Fruit fly (Drosophila melanogaster) whole organism, embryonic: ENCODE data around the gene Mrtf.
A peak's percentile ranks its signal among the peaks of the same experiment; 100 is the strongest.

Experiments used
- Atf-2 ChIP-seq: fragments of 200-800 bp; sonication (Bioruptor generic); optimal IDR thresholded peaks from 2 replicates; lab custom pipeline; 2016; ENCODE audit warnings: missing biosample characterization, missing genetic modification characterization
- CG10209 ChIP-seq: fragments of 200-800 bp; sonication (Bioruptor generic); optimal IDR thresholded peaks from 3 replicates; lab custom pipeline; 2017; ENCODE audit warnings: missing biosample characterization, mild to moderate bottlenecking, missing genetic modification characterization, missing genetic modification reagents
- CG1024 ChIP-seq: fragments of 200-800 bp; sonication (Bioruptor generic); IDR thresholded peaks from 2 replicates; pipeline ENCODE4 v1.3.6; 2022; ENCODE audit warnings: missing biosample characterization, missing genetic modification characterization
- CG10462 ChIP-seq: fragments of 200-800 bp; sonication (Bioruptor generic); optimal IDR thresholded peaks from 2 replicates; lab custom pipeline; 2016; ENCODE audit warnings: missing biosample characterization, missing genetic modification characterization
- CG10959 ChIP-seq: fragments of 200-800 bp; sonication (Bioruptor generic); IDR thresholded peaks from 2 replicates; pipeline ENCODE4 v1.3.6; 2022; ENCODE audit warnings: missing biosample characterization, missing genetic modification characterization
- CG11093 ChIP-seq: fragments of 200-800 bp; sonication (Bioruptor generic); IDR thresholded peaks from 3 replicates; pipeline ENCODE4 v1.3.6; 2022; ENCODE audit warnings: missing biosample characterization, missing genetic modification characterization
- CG11723 ChIP-seq: fragments of 200-800 bp; sonication (Bioruptor generic); optimal IDR thresholded peaks from 2 replicates; lab custom pipeline; 2017; ENCODE audit warnings: missing biosample characterization, mild to moderate bottlenecking, missing genetic modification characterization
- CG12219 ChIP-seq: fragments of 200-800 bp; sonication (Bioruptor generic); optimal IDR thresholded peaks from 3 replicates; lab custom pipeline; 2018; ENCODE audit warnings: missing biosample characterization, mild to moderate bottlenecking, missing genetic modification characterization
- CG12236 ChIP-seq: fragments of 200-800 bp; sonication (Bioruptor generic); optimal IDR thresholded peaks from 2 replicates; lab custom pipeline; 2016; ENCODE audit warnings: missing biosample characterization, missing genetic modification characterization
- CG1233 ChIP-seq: fragments of 200-800 bp; sonication (Bioruptor generic); optimal IDR thresholded peaks from 4 replicates; lab custom pipeline; 2018; ENCODE audit warnings: missing biosample characterization, mild to moderate bottlenecking, missing genetic modification characterization
- CG13424 ChIP-seq: fragments of 200-800 bp; sonication (Bioruptor generic); optimal IDR thresholded peaks from 2 replicates; lab custom pipeline; 2019; ENCODE audit warnings: missing biosample characterization, mild to moderate bottlenecking, missing genetic modification characterization, moderate library complexity
- CG14014 ChIP-seq: fragments of 200-800 bp; sonication (Bioruptor generic); IDR thresholded peaks from 2 replicates; pipeline ENCODE4 v1.3.6; 2022; ENCODE audit warnings: missing biosample characterization, missing genetic modification characterization
- CG15011 ChIP-seq: fragments of 200-800 bp; sonication (Bioruptor generic); optimal IDR thresholded peaks from 3 replicates; lab custom pipeline; 2018; ENCODE audit warnings: missing biosample characterization, mild to moderate bottlenecking, missing genetic modification characterization
- CG1602 ChIP-seq: fragments of 200-800 bp; sonication (Bioruptor generic); optimal IDR thresholded peaks from 3 replicates; lab custom pipeline; 2016; ENCODE audit warnings: missing biosample characterization, missing genetic modification characterization
- CG31441 ChIP-seq: fragments of 200-800 bp; sonication (Bioruptor generic); IDR thresholded peaks from 2 replicates; pipeline ENCODE4 v1.3.6; 2022; ENCODE audit warnings: missing biosample characterization, missing genetic modification characterization
- CG3163 ChIP-seq: fragments of 200-800 bp; sonication (Bioruptor generic); optimal IDR thresholded peaks from 3 replicates; lab custom pipeline; 2016; ENCODE audit warnings: missing biosample characterization, missing genetic modification characterization
- CG3995 ChIP-seq: fragments of 200-800 bp; sonication (Bioruptor generic); optimal IDR thresholded peaks from 3 replicates; lab custom pipeline; 2016; ENCODE audit warnings: missing biosample characterization, missing genetic modification characterization
- CG4617 ChIP-seq: fragments of 200-800 bp; sonication (Bioruptor generic); optimal IDR thresholded peaks from 3 replicates; lab custom pipeline; 2016; ENCODE audit warnings: missing biosample characterization, missing genetic modification characterization, borderline replicate concordance
- CG6272 ChIP-seq: fragments of 200-800 bp; sonication (Bioruptor generic); IDR thresholded peaks from 2 replicates; pipeline ENCODE4 v1.3.6; 2022; ENCODE audit warnings: missing biosample characterization, missing genetic modification characterization
- CG7271 ChIP-seq: fragments of 200-800 bp; sonication (Bioruptor generic); optimal IDR thresholded peaks from 2 replicates; lab custom pipeline; 2018; ENCODE audit warnings: missing biosample characterization, mild to moderate bottlenecking, missing genetic modification characterization, moderate library complexity
- CG7963 ChIP-seq: fragments of 200-800 bp; sonication (Bioruptor generic); IDR thresholded peaks from 3 replicates; pipeline ENCODE4 v1.3.6; 2022; ENCODE audit warnings: missing biosample characterization, missing genetic modification characterization; ENCODE audit not compliant: partially characterized antibody
- CG9797 ChIP-seq: fragments of 200-800 bp; sonication (Bioruptor generic); optimal IDR thresholded peaks from 3 replicates; lab custom pipeline; 2018; ENCODE audit warnings: missing biosample characterization, mild to moderate bottlenecking, missing genetic modification characterization
- CkIIα-i1 ChIP-seq: fragments of 200-800 bp; sonication (Bioruptor generic); IDR thresholded peaks from 2 replicates; pipeline ENCODE4 v1.3.6; 2022; ENCODE audit warnings: missing biosample characterization, missing genetic modification characterization
- Doc3 ChIP-seq: fragments of 200-800 bp; sonication (Bioruptor generic); IDR thresholded peaks from 3 replicates; pipeline ENCODE4 v1.3.6; 2022; ENCODE audit warnings: missing biosample characterization, missing genetic modification characterization; ENCODE audit not compliant: partially characterized antibody
- E2f2 ChIP-seq: fragments of 200-800 bp; sonication (Bioruptor generic); IDR thresholded peaks from 2 replicates; pipeline ENCODE4 v1.3.6; 2022; ENCODE audit warnings: missing biosample characterization, missing genetic modification characterization
- HLH3B ChIP-seq: fragments of 200-800 bp; sonication (Bioruptor generic); IDR thresholded peaks from 2 replicates; pipeline ENCODE4 v1.3.6; 2022; ENCODE audit warnings: missing biosample characterization, missing genetic modification characterization
- HLH54F ChIP-seq: fragments of 200-800 bp; sonication (Bioruptor generic); optimal IDR thresholded peaks from 3 replicates; lab custom pipeline; 2016; ENCODE audit warnings: missing biosample characterization, missing genetic modification characterization
- HmgZ ChIP-seq: fragments of 200-800 bp; sonication (Bioruptor generic); optimal IDR thresholded peaks from 2 replicates; lab custom pipeline; 2018; ENCODE audit warnings: missing biosample characterization, mild to moderate bottlenecking, missing genetic modification characterization
- Hr51 ChIP-seq, 2 experiments: fragments of 200-800 bp; sonication (Bioruptor generic); optimal IDR thresholded peaks; 2 replicates in 1 of 2; 3 replicates in 1 of 2; lab custom pipeline; 2016 to 2018; ENCODE audit warnings: missing biosample characterization in 2 of 2, missing genetic modification characterization in 2 of 2, mild to moderate bottlenecking in 1 of 2, moderate library complexity in 1 of 2
- Hsf ChIP-seq: fragments of 200-800 bp; sonication (Bioruptor generic); optimal IDR thresholded peaks from 3 replicates; lab custom pipeline; 2016; ENCODE audit warnings: missing biosample characterization, missing genetic modification characterization
- Kr ChIP-seq: fragments of 200-800 bp; sonication (Bioruptor generic); optimal IDR thresholded peaks from 2 replicates; lab custom pipeline; 2017; ENCODE audit warnings: missing biosample characterization, mild to moderate bottlenecking, missing genetic modification characterization
- NK7.1 ChIP-seq: fragments of 200-800 bp; sonication (Bioruptor generic); optimal IDR thresholded peaks from 3 replicates; lab custom pipeline; 2016; ENCODE audit warnings: missing biosample characterization, missing genetic modification characterization
- Optix ChIP-seq: fragments of 200-800 bp; sonication (Bioruptor generic); IDR thresholded peaks from 3 replicates; pipeline ENCODE4 v1.3.6; 2022; ENCODE audit warnings: missing biosample characterization, missing genetic modification characterization
- Sry-δ ChIP-seq: fragments of 200-800 bp; sonication (Bioruptor generic); optimal IDR thresholded peaks from 2 replicates; lab custom pipeline; 2016; ENCODE audit warnings: missing biosample characterization, missing genetic modification characterization
- Tbp ChIP-seq: fragments of >200 bp; optimal IDR thresholded peaks from 2 replicates; lab custom pipeline; 2018; ENCODE audit warnings: missing biosample characterization, missing genetic modification characterization
- Vsx1 ChIP-seq: fragments of 200-800 bp; sonication (Bioruptor generic); optimal IDR thresholded peaks from 2 replicates; lab custom pipeline; 2017; ENCODE audit warnings: missing biosample characterization, mild to moderate bottlenecking, missing genetic modification characterization, missing genetic modification reagents
- az2 ChIP-seq: fragments of 200-800 bp; sonication (Bioruptor generic); optimal IDR thresholded peaks from 3 replicates; lab custom pipeline; 2016; ENCODE audit warnings: missing biosample characterization, missing genetic modification characterization
- br ChIP-seq: fragments of >200 bp; optimal IDR thresholded peaks from 2 replicates; lab custom pipeline; 2017
- dysf ChIP-seq: fragments of 200-800 bp; sonication (Bioruptor generic); IDR thresholded peaks from 3 replicates; pipeline ENCODE4 v1.3.6; 2022; ENCODE audit warnings: missing biosample characterization, missing genetic modification characterization
- ems ChIP-seq: fragments of 200-800 bp; sonication (Bioruptor generic); optimal IDR thresholded peaks from 3 replicates; lab custom pipeline; 2016; ENCODE audit warnings: missing biosample characterization, missing genetic modification characterization
- gcm ChIP-seq: fragments of 200-800 bp; sonication (Bioruptor generic); optimal IDR thresholded peaks from 2 replicates; lab custom pipeline; 2019; ENCODE audit warnings: missing biosample characterization, mild to moderate bottlenecking, missing genetic modification characterization, moderate library complexity
- gfzf ChIP-seq: fragments of 200-800 bp; sonication (Bioruptor generic); optimal IDR thresholded peaks from 2 replicates; lab custom pipeline; 2016; ENCODE audit warnings: missing biosample characterization, mild to moderate bottlenecking, missing genetic modification characterization, moderate library complexity
- gt ChIP-seq: fragments of 200-800 bp; sonication (Bioruptor generic); IDR thresholded peaks from 2 replicates; pipeline ENCODE4 v1.3.6; 2022; ENCODE audit warnings: missing biosample characterization, missing genetic modification characterization
- hb ChIP-seq: fragments of 200-800 bp; sonication (Bioruptor generic); IDR thresholded peaks from 3 replicates; pipeline ENCODE4 v1.3.6; 2022; ENCODE audit warnings: missing biosample characterization, missing genetic modification characterization; ENCODE audit not compliant: partially characterized antibody
- jigr1 ChIP-seq: fragments of 200-800 bp; sonication (Bioruptor generic); IDR thresholded peaks from 3 replicates; pipeline ENCODE4 v1.3.6; 2022; ENCODE audit warnings: missing biosample characterization, missing genetic modification characterization
- lilli ChIP-seq: fragments of 200-800 bp; sonication (Bioruptor generic); optimal IDR thresholded peaks from 3 replicates; lab custom pipeline; 2016; ENCODE audit warnings: missing biosample characterization, missing genetic modification characterization
- onecut ChIP-seq: fragments of 200-800 bp; sonication (Bioruptor generic); IDR thresholded peaks from 2 replicates; pipeline ENCODE4 v1.3.6; 2022; ENCODE audit warnings: missing biosample characterization, missing genetic modification characterization
- row ChIP-seq: fragments of 200-800 bp; sonication (Bioruptor generic); IDR thresholded peaks from 3 replicates; pipeline ENCODE4 v1.3.6; 2022; ENCODE audit warnings: missing biosample characterization, missing genetic modification characterization
- sd ChIP-seq: fragments of 200-800 bp; sonication (Bioruptor generic); optimal IDR thresholded peaks from 3 replicates; lab custom pipeline; 2018; ENCODE audit warnings: missing biosample characterization, mild to moderate bottlenecking, missing genetic modification characterization, moderate library complexity
- sob ChIP-seq: fragments of 200-800 bp; sonication (Bioruptor generic); IDR thresholded peaks from 2 replicates; pipeline ENCODE4 v1.3.6; 2022; ENCODE audit warnings: missing biosample characterization, missing genetic modification characterization
- tna ChIP-seq: fragments of 200-800 bp; sonication (Bioruptor generic); IDR thresholded peaks from 2 replicates; pipeline ENCODE4 v1.3.6; 2022; ENCODE audit warnings: missing biosample characterization, missing genetic modification characterization; ENCODE audit not compliant: partially characterized antibody
- usp ChIP-seq: fragments of >200 bp; optimal IDR thresholded peaks from 2 replicates; lab custom pipeline; 2017; ENCODE audit warnings: missing biosample characterization, missing genetic modification characterization

Gene Mrtf

DNA sequence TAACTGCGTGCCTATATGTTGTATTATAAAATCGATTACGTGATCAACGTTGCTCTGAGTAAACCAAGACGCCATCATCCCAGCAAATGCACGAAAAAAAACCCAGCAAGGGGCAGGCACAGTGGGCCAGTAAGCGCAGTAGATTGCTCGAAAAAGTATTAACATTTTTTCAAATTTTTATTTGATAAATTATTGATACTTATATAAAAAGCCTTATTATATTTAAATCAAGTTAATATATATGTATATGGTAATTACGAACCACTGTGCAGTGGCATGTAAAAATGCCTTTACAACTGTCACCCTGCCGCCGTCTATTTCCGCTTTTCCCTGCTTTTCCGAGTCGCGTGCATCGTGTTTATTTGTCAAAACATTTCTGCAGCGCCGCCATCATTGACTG lies 39.3 kb downstream of the Mrtf start (continued):
- TF ChIP-seq lilli (GFP tag; lab: Kevin White, UChicago): no peak
- TF ChIP-seq HmgZ (tag; lab: Kevin White, UChicago): no peak
- no peak for TF ChIP-seq CG3163 (GFP tag; lab: Kevin White, UChicago)
- no peak for TF ChIP-seq ems (GFP tag; lab: Kevin White, UChicago)
- TF ChIP-seq az2 (GFP tag; lab: Kevin White, UChicago): peak; percentile 2
- no peak for TF ChIP-seq jigr1 (GFP tag; lab: Robert Waterston, UW)
- TF ChIP-seq CG4617: no peak
- no peak for TF ChIP-seq CG3995 (GFP tag; lab: Kevin White, UChicago)
- peak; percentile 66 for TF ChIP-seq HLH3B (GFP tag; lab: Robert Waterston, UW)
- peak; percentile 55; the same call in 1 of the 3 replicates for TF ChIP-seq CG11093 (GFP tag; lab: Robert Waterston, UW)
- TF ChIP-seq CG7271 (tag; lab: Kevin White, UChicago): no peak
- TF ChIP-seq Hr51 (GFP tag; optimal IDR thresholded peaks at IDR 0.05; lab: Kevin White, UChicago): peak in 1 of 2 experiments; percentile 59
- TF ChIP-seq Hsf: no peak
- TF ChIP-seq CG15011 (GFP tag; lab: Kevin White, UChicago): no peak
- TF ChIP-seq CkIIα-i1 (GFP tag; lab: Robert Waterston, UW): no peak
- TF ChIP-seq CG11723 (GFP tag; lab: Kevin White, UChicago): no peak
- no peak for TF ChIP-seq onecut
- TF ChIP-seq CG6272 (GFP tag; lab: Robert Waterston, UW): peak; percentile 34; the same call in 1 of the 2 replicates
- TF ChIP-seq HLH54F (GFP tag; lab: Kevin White, UChicago): no peak
- TF ChIP-seq Tbp: no peak
- no peak for TF ChIP-seq NK7.1
- TF ChIP-seq sob (GFP tag; lab: Robert Waterston, UW): peak; percentile 56; the same call in 1 of the 2 replicates
- no peak for TF ChIP-seq CG12219 (GFP tag; lab: Kevin White, UChicago)
- no peak for TF ChIP-seq Doc3 (GFP tag; lab: Robert Waterston, UW)
- TF ChIP-seq gcm (GFP tag; lab: Kevin White, UChicago): no peak
- peak; percentile 20; the same call in 1 of the 3 replicates for TF ChIP-seq Optix (GFP tag; lab: Robert Waterston, UW)
- TF ChIP-seq usp (GFP tag; lab: Kevin White, UChicago): no peak
- TF ChIP-seq Sry-δ (GFP tag; lab: Kevin White, UChicago): no peak
- no peak for TF ChIP-seq CG7963 (GFP tag; lab: Robert Waterston, UW)
- TF ChIP-seq CG10209 (GFP tag; lab: Kevin White, UChicago): peak; percentile 14
- TF ChIP-seq CG14014 (GFP tag; lab: Robert Waterston, UW): peak; percentile 81
- TF ChIP-seq E2f2: peak; percentile 39; the same call in 1 of the 2 replicates
- no peak for TF ChIP-seq tna
- TF ChIP-seq CG12236 (GFP tag; lab: Kevin White, UChicago): no peak
- no peak for TF ChIP-seq CG10462 (GFP tag; lab: Kevin White, UChicago)
- TF ChIP-seq gfzf (GFP tag; lab: Kevin White, UChicago): no peak
- TF ChIP-seq CG10959 (GFP tag; lab: Robert Waterston, UW): no peak
- TF ChIP-seq hb (GFP tag; lab: Robert Waterston, UW): no peak
- TF ChIP-seq Atf-2 (GFP tag; lab: Kevin White, UChicago): no peak
- TF ChIP-seq CG31441 (GFP tag; lab: Robert Waterston, UW): no peak; the same call in 1 of the 2 replicates
- TF ChIP-seq CG1024 (GFP tag; lab: Robert Waterston, UW): no peak
- TF ChIP-seq CG13424 (tag; lab: Kevin White, UChicago): peak; percentile 23
- TF ChIP-seq row: peak; percentile 72
- no peak for TF ChIP-seq gt
- no peak for TF ChIP-seq CG1602
- TF ChIP-seq Kr (GFP tag; lab: Kevin White, UChicago): no peak
- TF ChIP-seq br: no peak
- TF ChIP-seq CG9797 (GFP tag; lab: Kevin White, UChicago): no peak
- no peak for TF ChIP-seq sd (tag; lab: Kevin White, UChicago)
- TF ChIP-seq CG1233 (GFP tag; lab: Kevin White, UChicago): no peak
- peak; percentile 81 for TF ChIP-seq dysf (GFP tag; lab: Robert Waterston, UW)
- no peak for TF ChIP-seq Vsx1 (GFP tag; lab: Kevin White, UChicago)
